Fruit fly (Drosophila melanogaster): ENCODE measurements around the gene Ubr3.

Ubr3 gene

DNA sequence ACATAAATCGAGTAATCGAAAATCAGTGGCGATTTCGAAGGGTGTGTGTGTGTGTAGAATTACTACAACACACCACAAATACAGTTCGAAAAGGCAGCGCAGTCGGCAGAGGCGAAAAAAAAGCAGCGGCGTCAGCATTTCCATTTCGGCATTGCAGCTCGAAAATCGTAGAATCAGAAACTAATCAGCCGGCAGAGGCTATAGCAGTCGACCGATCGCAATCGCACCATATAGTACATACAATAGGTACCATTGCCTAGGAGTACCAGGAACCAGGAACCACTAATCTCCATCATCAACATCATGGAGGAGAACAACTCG lies 26.7 kb upstream of the Ubr3 start:
- TF ChIP-seq rn (GFP tag; IDR thresholded peaks at IDR 0.05) (no peak), Snoo (tag; optimal IDR thresholded peaks at IDR 0.05) (no peak), CG9948 (tag; optimal IDR thresholded peaks at IDR 0.05) (no peak), CG15710 (tag; optimal IDR thresholded peaks at IDR 0.05) (no peak), CG4496 (GFP tag; IDR thresholded peaks at IDR 0.05) (no peak)

DNA sequence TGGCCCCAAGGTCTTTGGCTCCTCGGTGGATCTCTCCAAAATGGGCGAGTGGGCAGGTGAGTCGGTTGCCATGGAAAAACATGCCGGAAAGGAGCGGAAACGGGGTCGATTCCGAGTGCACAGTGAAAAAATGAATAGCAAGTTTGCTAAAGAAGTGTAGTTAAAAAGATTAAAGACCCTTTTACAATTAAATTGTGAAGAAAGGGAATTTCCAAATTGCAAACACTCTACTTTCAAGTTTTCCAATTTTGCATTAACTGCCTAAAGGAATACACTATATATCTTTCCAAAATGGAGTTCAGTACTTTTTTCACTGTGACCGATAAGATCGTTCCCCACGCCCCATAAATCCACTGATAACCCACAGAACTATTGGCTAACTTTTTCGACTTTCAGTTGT lies 26.2 kb upstream of the Ubr3 start:
- no peak for TF ChIP-seq CG14655 (GFP tag; optimal IDR thresholded peaks at IDR 0.05)
- no peak for TF ChIP-seq gl (tag; optimal IDR thresholded peaks at IDR 0.05)
- TF ChIP-seq CG32121 (GFP tag; IDR thresholded peaks at IDR 0.05) = no peak
- no peak for TF ChIP-seq rn (GFP tag; IDR thresholded peaks at IDR 0.05)
- no peak for TF ChIP-seq CG12605 (GFP tag; IDR thresholded peaks at IDR 0.05)
- 0 out of 3 replicates have a peak, but pooled peaks have one; percentile 23 for TF ChIP-seq CG4496 (GFP tag; IDR thresholded peaks at IDR 0.05)

DNA sequence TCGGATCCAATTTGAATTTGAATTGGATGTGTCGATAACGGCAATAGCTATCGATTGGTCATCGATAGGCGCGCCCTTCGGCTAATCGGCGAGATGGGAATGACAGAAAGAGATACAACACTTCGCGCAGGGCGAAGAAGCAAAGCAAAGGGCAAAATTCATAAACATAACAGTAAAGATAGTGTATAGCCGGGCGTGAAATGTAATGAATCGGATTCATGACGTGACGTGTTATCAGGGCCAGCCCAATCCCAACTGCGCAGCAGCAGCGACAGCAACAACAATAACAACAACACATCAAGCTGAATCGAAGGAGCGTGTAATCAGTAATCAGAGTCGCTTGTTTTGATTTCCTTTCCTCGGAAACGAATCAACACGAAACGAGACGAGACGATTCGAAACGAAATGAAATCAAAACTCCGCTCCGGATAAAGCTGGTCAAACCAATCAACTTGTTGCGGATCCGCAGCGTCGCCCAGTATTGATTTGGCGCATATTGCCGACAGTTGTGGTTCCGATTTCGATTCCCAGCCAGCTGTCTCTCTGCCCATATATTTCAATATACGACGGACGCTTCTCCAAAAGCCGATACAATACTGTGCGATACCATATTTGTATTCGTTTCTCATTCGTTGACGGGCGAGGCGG lies 23.6 kb upstream of the Ubr3 start, which contains the start of gene snz:
Gene snz, plus strand, starts transcription at position 107 of the 648 bp plus-strand sequence.
- TF ChIP-seq CG10348 (GFP tag; IDR thresholded peaks at IDR 0.05) (no peak), EcR (GFP tag; optimal IDR thresholded peaks at IDR 0.05) (peak; percentile 4)

DNA sequence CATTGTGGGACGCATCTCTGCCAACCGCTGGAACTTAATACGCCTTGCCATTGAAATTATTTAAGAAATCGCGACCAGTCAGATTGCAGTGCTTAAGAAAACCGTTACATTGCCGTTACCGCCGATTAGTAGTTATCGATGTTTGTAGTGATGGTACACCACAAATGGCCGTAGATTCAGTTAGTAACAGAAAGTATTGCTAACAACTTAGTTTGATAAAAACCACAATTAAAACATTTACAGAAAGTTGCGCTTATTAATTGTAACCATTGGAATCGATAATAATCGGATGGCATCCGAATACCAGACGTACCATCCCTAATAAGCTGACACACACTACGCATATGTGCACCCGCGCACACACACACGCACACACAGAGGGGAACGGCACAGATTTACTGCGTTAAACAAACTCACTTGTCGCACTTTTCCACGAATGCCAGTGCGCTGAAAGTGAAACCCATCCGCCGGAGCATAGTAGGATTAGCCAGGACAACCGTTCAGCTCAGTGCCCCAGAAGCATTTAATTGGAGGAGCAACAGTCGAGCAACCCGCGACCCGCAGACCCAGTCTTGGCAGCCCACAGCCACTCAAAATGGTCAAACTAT lies 15.5 kb upstream of the Ubr3 start, which contains the start of the genes hdm and Ykt6:
Gene hdm, minus strand, starts transcription at position 51 of the 608 bp plus-strand sequence.
Gene Ykt6, plus strand, starts transcription at position 329 of the 608 bp plus-strand sequence.
- TF ChIP-seq EcR (GFP tag; optimal IDR thresholded peaks at IDR 0.05) = peak; percentile 12
- TF ChIP-seq CG9948 (tag; optimal IDR thresholded peaks at IDR 0.05) = peak; percentile 31
- peak; percentile 62 for TF ChIP-seq CG15710 (tag; optimal IDR thresholded peaks at IDR 0.05)
- no peak for TF ChIP-seq D1 (tag; optimal IDR thresholded peaks at IDR 0.05)
- peak; percentile 81; the same call in 2 of the 3 replicates for TF ChIP-seq CG4496 (GFP tag; IDR thresholded peaks at IDR 0.05)
- peak; percentile 43 for TF ChIP-seq CG17806 (tag; optimal IDR thresholded peaks at IDR 0.05)
- no peak for TF ChIP-seq CG13204 (GFP tag; optimal IDR thresholded peaks at IDR 0.05)
- peak; percentile 45 for TF ChIP-seq CG34367 (tag; optimal IDR thresholded peaks at IDR 0.05)
- TF ChIP-seq CG10348 (GFP tag; IDR thresholded peaks at IDR 0.05) = no peak
- no peak for TF ChIP-seq Pif1B (GFP tag; optimal IDR thresholded peaks at IDR 0.05)
- no peak for TF ChIP-seq CG8159 (tag; optimal IDR thresholded peaks at IDR 0.05)
- TF ChIP-seq Ets98B (GFP tag; IDR thresholded peaks at IDR 0.05) = peak; percentile 64; the same call in 1 of the 2 replicates
- TF ChIP-seq CG12605 (GFP tag; IDR thresholded peaks at IDR 0.05) = no peak
- TF ChIP-seq gl (tag; optimal IDR thresholded peaks at IDR 0.05) = peak; percentile 42
- TF ChIP-seq CG8301 (tag; optimal IDR thresholded peaks at IDR 0.05) = peak; percentile 50
- TF ChIP-seq CG32121 (GFP tag; IDR thresholded peaks at IDR 0.05) = peak; percentile 59
- TF ChIP-seq rn (GFP tag; IDR thresholded peaks at IDR 0.05) = no peak
- peak; percentile 61 for TF ChIP-seq Snoo (tag; optimal IDR thresholded peaks at IDR 0.05)

DNA sequence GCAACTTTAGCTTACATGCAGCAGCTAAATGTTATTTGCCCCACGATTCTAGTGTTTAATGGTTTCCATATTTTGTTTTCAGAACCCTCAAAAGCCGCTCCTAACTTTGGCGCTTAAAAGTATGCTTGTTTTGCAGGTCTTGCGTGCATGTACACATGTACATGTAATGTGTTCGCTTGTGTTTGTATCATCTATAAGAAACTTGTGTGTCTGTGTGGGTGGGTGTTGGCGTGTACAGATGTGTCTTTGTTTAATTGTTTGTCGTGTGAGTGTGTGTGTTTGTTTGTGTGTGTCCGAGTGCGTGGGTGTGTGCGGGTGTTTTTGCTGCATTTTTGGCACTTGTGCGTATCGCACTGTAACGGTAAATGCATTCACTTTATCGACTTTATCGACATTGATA lies 12.6 kb upstream of the Ubr3 start:
- no peak for TF ChIP-seq CG13204 (GFP tag; optimal IDR thresholded peaks at IDR 0.05)
- TF ChIP-seq CG4496 (GFP tag; IDR thresholded peaks at IDR 0.05) = no peak; the same call in 2 of the 3 replicates
- TF ChIP-seq CG32121 (GFP tag; IDR thresholded peaks at IDR 0.05) = peak; percentile 35; the same call in 1 of the 2 replicates
- no peak for TF ChIP-seq CG17806 (tag; optimal IDR thresholded peaks at IDR 0.05)

DNA sequence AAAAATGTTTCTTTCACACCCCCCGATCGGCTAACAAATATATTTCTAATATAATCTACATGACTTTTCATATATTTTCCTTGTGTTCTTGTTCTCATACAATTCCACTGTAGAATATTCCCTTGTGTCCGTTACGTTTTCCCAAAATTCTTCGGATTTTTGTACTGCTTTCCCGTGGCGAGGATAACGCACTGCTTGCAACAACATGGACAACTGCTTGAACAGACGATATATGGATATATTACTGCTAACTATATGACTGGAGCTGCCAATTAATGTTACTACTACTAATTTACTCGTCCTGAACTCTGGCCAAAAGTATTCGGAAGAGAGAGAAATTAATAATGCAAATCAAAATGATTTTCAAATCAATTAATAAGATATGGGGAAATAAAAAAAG lies 10.8 kb upstream of the Ubr3 start:
- TF ChIP-seq Pif1A (GFP tag; optimal IDR thresholded peaks at IDR 0.05) (no peak), EcR (GFP tag; optimal IDR thresholded peaks at IDR 0.05) (no peak), CG34367 (tag; optimal IDR thresholded peaks at IDR 0.05) (no peak)

DNA sequence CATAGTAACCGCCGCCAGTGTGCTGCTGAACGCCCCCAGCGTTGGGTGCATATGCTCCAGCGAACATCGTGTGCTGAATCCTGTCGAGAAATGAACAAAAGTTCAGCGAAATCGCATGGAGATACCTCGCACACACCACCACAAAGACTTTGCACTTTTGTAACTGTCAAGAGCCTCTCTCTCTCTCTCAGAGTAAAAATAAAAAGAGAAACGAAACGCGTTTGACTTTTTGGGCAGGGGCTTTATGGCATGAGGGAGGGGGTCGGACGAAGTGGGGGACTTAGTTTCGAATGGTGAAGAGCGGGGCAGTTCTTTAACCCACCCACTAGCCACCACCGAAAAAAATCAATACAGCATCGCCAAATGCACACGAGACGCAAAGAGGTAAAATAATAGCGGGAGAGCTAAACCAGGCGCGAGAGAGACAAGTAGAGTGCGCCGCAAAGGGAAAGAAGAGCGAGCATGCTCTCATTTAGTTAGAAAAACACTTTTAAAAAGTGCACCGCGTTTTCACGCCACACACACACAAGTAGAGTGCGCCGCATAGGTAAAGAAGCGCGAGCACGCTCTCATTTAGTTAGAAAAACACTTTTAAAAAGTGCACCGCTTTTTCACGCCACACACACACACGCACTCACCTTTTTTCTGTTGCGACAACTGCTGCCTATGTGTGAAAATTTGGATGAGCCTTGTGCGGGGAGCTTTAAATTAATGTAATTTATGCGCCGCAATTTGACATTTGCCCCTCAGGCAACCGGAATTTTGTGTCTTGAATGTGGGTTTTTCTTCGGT lies 5.3 kb upstream of the Ubr3 start:
- TF ChIP-seq fd96Ca (GFP tag; IDR thresholded peaks at IDR 0.05) = no peak
- no peak; the same call in 2 of the 3 replicates for TF ChIP-seq CG4496 (GFP tag; IDR thresholded peaks at IDR 0.05)
- TF ChIP-seq CG8159 (tag; optimal IDR thresholded peaks at IDR 0.05) = no peak
- TF ChIP-seq EcR (GFP tag; optimal IDR thresholded peaks at IDR 0.05) = peak; percentile 40
- no peak for TF ChIP-seq CG14655 (GFP tag; optimal IDR thresholded peaks at IDR 0.05)
- 0 out of 2 replicates have a peak, but pooled peaks have one; percentile 34 for TF ChIP-seq CG32121 (GFP tag; IDR thresholded peaks at IDR 0.05)
- no peak for TF ChIP-seq Pif1B (GFP tag; optimal IDR thresholded peaks at IDR 0.05)
- peak; percentile 20 for TF ChIP-seq CG8301 (tag; optimal IDR thresholded peaks at IDR 0.05)
- no peak for TF ChIP-seq Ets98B (GFP tag; IDR thresholded peaks at IDR 0.05)
- TF ChIP-seq Snoo (tag; optimal IDR thresholded peaks at IDR 0.05) = peak; percentile 5
- TF ChIP-seq CG13204 (GFP tag; optimal IDR thresholded peaks at IDR 0.05) = no peak
- TF ChIP-seq CG17806 (tag; optimal IDR thresholded peaks at IDR 0.05) = no peak
- TF ChIP-seq CG15710 (tag; optimal IDR thresholded peaks at IDR 0.05) = no peak
- no peak for TF ChIP-seq CG10348 (GFP tag; IDR thresholded peaks at IDR 0.05)
- peak; percentile 40; the same call in 1 of the 2 replicates for TF ChIP-seq CG12605 (GFP tag; IDR thresholded peaks at IDR 0.05)
- TF ChIP-seq gl (tag; optimal IDR thresholded peaks at IDR 0.05) = no peak
- no peak for TF ChIP-seq Pif1A (GFP tag; optimal IDR thresholded peaks at IDR 0.05)
- no peak for TF ChIP-seq CG9948 (tag; optimal IDR thresholded peaks at IDR 0.05)
- TF ChIP-seq CG34367 (tag; optimal IDR thresholded peaks at IDR 0.05) = no peak
- no peak for TF ChIP-seq rn (GFP tag; IDR thresholded peaks at IDR 0.05)
- TF ChIP-seq D1 (tag; optimal IDR thresholded peaks at IDR 0.05) = no peak

All from whole organism, pupa.